Fruit fly (Drosophila melanogaster) whole organism, prepupa: ENCODE results near the gene CHES-1-like.

Source experiments
- Blimp-1 ChIP-seq: fragments of 200-800 bp; sonication (Bioruptor generic); optimal IDR thresholded peaks from 3 replicates; lab custom pipeline; 2017; ENCODE audit warnings: missing biosample characterization, missing genetic modification characterization, mild to moderate bottlenecking, moderate library complexity, missing genetic modification reagents
- CG10631 ChIP-seq: fragments of 200-800 bp; sonication (Bioruptor generic); optimal IDR thresholded peaks from 2 replicates; lab custom pipeline; 2016; ENCODE audit warnings: missing biosample characterization, missing genetic modification characterization
- CG10669 ChIP-seq: fragments of 200-800 bp; sonication (Bioruptor generic); optimal IDR thresholded peaks from 3 replicates; lab custom pipeline; 2018; ENCODE audit warnings: missing biosample characterization, mild to moderate bottlenecking, missing genetic modification characterization, moderate library complexity
- CG11294 ChIP-seq: fragments of 200-800 bp; sonication (Bioruptor generic); IDR thresholded peaks from 2 replicates; pipeline ENCODE4 v1.3.6; 2022; ENCODE audit warnings: missing biosample characterization, missing genetic modification characterization
- CG11762 ChIP-seq: fragments of 200-800 bp; sonication (Bioruptor generic); optimal IDR thresholded peaks from 3 replicates; lab custom pipeline; 2016; ENCODE audit warnings: missing biosample characterization, missing genetic modification characterization; ENCODE audit not compliant: insufficient read depth
- CG11902 ChIP-seq: fragments of 200-800 bp; sonication (Bioruptor generic); optimal IDR thresholded peaks from 3 replicates; lab custom pipeline; 2016; ENCODE audit warnings: missing biosample characterization, missing genetic modification characterization
- CG15336 ChIP-seq: fragments of 200-800 bp; sonication (Bioruptor generic); IDR thresholded peaks from 2 replicates; pipeline ENCODE4 v1.3.6; 2022; ENCODE audit warnings: missing biosample characterization, missing genetic modification characterization
- CG3032 ChIP-seq: fragments of 200-800 bp; optimal IDR thresholded peaks from 2 replicates; lab custom pipeline; 2019; ENCODE audit warnings: missing biosample characterization, mild to moderate bottlenecking, missing genetic modification characterization, moderate library complexity
- CG31627 ChIP-seq: fragments of 200-800 bp; sonication (Bioruptor generic); optimal IDR thresholded peaks from 3 replicates; lab custom pipeline; 2016; ENCODE audit warnings: missing biosample characterization, missing genetic modification characterization
- CG32006 ChIP-seq: fragments of 200-800 bp; sonication (Bioruptor generic); optimal IDR thresholded peaks from 3 replicates; lab custom pipeline; 2017; ENCODE audit warnings: missing biosample characterization, mild to moderate bottlenecking, missing genetic modification characterization
- CG3919 ChIP-seq: fragments of 200-800 bp; sonication (Bioruptor generic); optimal IDR thresholded peaks from 3 replicates; lab custom pipeline; 2016; ENCODE audit warnings: missing biosample characterization, missing genetic modification characterization
- CG6276 ChIP-seq: fragments of 200-800 bp; sonication (Bioruptor generic); optimal IDR thresholded peaks from 2 replicates; lab custom pipeline; 2017; ENCODE audit warnings: missing biosample characterization, mild to moderate bottlenecking, missing genetic modification characterization
- CG6808 ChIP-seq: fragments of 200-800 bp; sonication (Bioruptor generic); optimal IDR thresholded peaks from 3 replicates; lab custom pipeline; 2017; ENCODE audit warnings: missing biosample characterization, missing genetic modification characterization, mild to moderate bottlenecking, moderate library complexity, missing genetic modification reagents
- CG8119 ChIP-seq: fragments of 200-800 bp; sonication (Bioruptor generic); IDR thresholded peaks from 3 replicates; pipeline ENCODE4 v1.3.6; 2022; ENCODE audit warnings: missing biosample characterization, missing genetic modification characterization
- CG8632 ChIP-seq: fragments of 200-800 bp; sonication (Bioruptor generic); optimal IDR thresholded peaks from 3 replicates; lab custom pipeline; 2016; ENCODE audit warnings: missing biosample characterization, missing genetic modification characterization
- CG9139 ChIP-seq: fragments of 200-800 bp; sonication (Bioruptor generic); optimal IDR thresholded peaks from 3 replicates; lab custom pipeline; 2017; ENCODE audit warnings: missing biosample characterization, mild to moderate bottlenecking, missing genetic modification characterization
- Eip75B ChIP-seq: fragments of 200-800 bp; sonication (Bioruptor generic); optimal IDR thresholded peaks from 3 replicates; lab custom pipeline; 2016; ENCODE audit warnings: missing biosample characterization, missing genetic modification characterization
- Eip78C ChIP-seq: fragments of 200-800 bp; sonication (Bioruptor generic); peaks from one replicate; lab custom pipeline; 2016; ENCODE audit warnings: missing biosample characterization, missing genetic modification characterization
- Eip93F ChIP-seq: fragments of 200-800 bp; sonication (Bioruptor generic); optimal IDR thresholded peaks from 2 replicates; lab custom pipeline; 2016; ENCODE audit warnings: missing biosample characterization, mild to moderate bottlenecking, missing genetic modification characterization
- Ets21C ChIP-seq: fragments of 200-800 bp; sonication (Bioruptor generic); optimal IDR thresholded peaks from 3 replicates; lab custom pipeline; 2016; ENCODE audit warnings: missing biosample characterization, missing genetic modification characterization
- Ets96B ChIP-seq: fragments of 200-800 bp; optimal IDR thresholded peaks from 2 replicates; lab custom pipeline; 2019; ENCODE audit warnings: missing biosample characterization, mild to moderate bottlenecking, missing genetic modification characterization, moderate library complexity
- Gug ChIP-seq: fragments of 200-800 bp; sonication (Bioruptor generic); IDR thresholded peaks from 2 replicates; pipeline ENCODE4 v1.3.6; 2022; ENCODE audit warnings: missing biosample characterization, missing genetic modification characterization
- Hr39 ChIP-seq: fragments of 200-800 bp; sonication (Bioruptor generic); optimal IDR thresholded peaks from 2 replicates; lab custom pipeline; 2016; ENCODE audit warnings: missing biosample characterization, missing genetic modification characterization
- Hr4 ChIP-seq: fragments of 200-800 bp; sonication (Bioruptor generic); optimal IDR thresholded peaks from 3 replicates; lab custom pipeline; 2016; ENCODE audit warnings: missing biosample characterization, missing genetic modification characterization
- OdsH ChIP-seq: fragments of 200-800 bp; sonication (Bioruptor generic); optimal IDR thresholded peaks from 3 replicates; lab custom pipeline; 2016; ENCODE audit warnings: missing biosample characterization, missing genetic modification characterization
- Smox ChIP-seq: fragments of 200-800 bp; sonication (Bioruptor generic); optimal IDR thresholded peaks from 3 replicates; lab custom pipeline; 2016; ENCODE audit warnings: missing biosample characterization, missing genetic modification characterization
- Sox102F ChIP-seq: fragments of 200-800 bp; sonication (Bioruptor generic); optimal IDR thresholded peaks from 2 replicates; lab custom pipeline; 2016; ENCODE audit warnings: missing biosample characterization, mild to moderate bottlenecking, missing genetic modification characterization
- Sox14 ChIP-seq: fragments of 200-800 bp; sonication (Bioruptor generic); optimal IDR thresholded peaks from 3 replicates; lab custom pipeline; 2016; ENCODE audit warnings: missing biosample characterization, missing genetic modification characterization
- Sox15 ChIP-seq: fragments of 200-800 bp; sonication (Bioruptor generic); optimal IDR thresholded peaks from 3 replicates; lab custom pipeline; 2016; ENCODE audit warnings: missing biosample characterization, missing genetic modification characterization
- achi ChIP-seq: fragments of 200-800 bp; sonication (Bioruptor generic); optimal IDR thresholded peaks from 3 replicates; lab custom pipeline; 2016; ENCODE audit warnings: missing biosample characterization, missing genetic modification characterization
- acj6 ChIP-seq: fragments of 200-800 bp; sonication (Bioruptor generic); optimal IDR thresholded peaks from 3 replicates; lab custom pipeline; 2016; ENCODE audit warnings: missing biosample characterization, missing genetic modification characterization
- cyc ChIP-seq: fragments of 200-800 bp; sonication (Bioruptor generic); optimal IDR thresholded peaks from 3 replicates; lab custom pipeline; 2016; ENCODE audit warnings: missing biosample characterization, missing genetic modification characterization
- dsx ChIP-seq: fragments of 200-800 bp; optimal IDR thresholded peaks from 3 replicates; lab custom pipeline; 2019; ENCODE audit warnings: missing biosample characterization, mild to moderate bottlenecking, missing genetic modification characterization, moderate library complexity; ENCODE audit not compliant: poor library complexity, severe bottlenecking
- eg ChIP-seq: fragments of 200-800 bp; sonication (Bioruptor generic); IDR thresholded peaks from 3 replicates; pipeline ENCODE4 v1.3.6; 2022; ENCODE audit warnings: missing biosample characterization, missing genetic modification characterization
- esn ChIP-seq: fragments of 200-800 bp; sonication (Bioruptor generic); optimal IDR thresholded peaks from 2 replicates; lab custom pipeline; 2016; ENCODE audit warnings: missing biosample characterization, mild to moderate bottlenecking, missing genetic modification characterization, moderate library complexity
- fd59A ChIP-seq: fragments of 200-800 bp; sonication (Bioruptor generic); optimal IDR thresholded peaks from 2 replicates; lab custom pipeline; 2017; ENCODE audit warnings: missing biosample characterization, mild to moderate bottlenecking, missing genetic modification characterization, missing genetic modification reagents
- lz ChIP-seq: fragments of 200-800 bp; sonication (Bioruptor generic); optimal IDR thresholded peaks from 3 replicates; lab custom pipeline; 2016; ENCODE audit warnings: missing biosample characterization, missing genetic modification characterization
- pdm3 ChIP-seq: fragments of 200-800 bp; sonication (Bioruptor generic); optimal IDR thresholded peaks from 3 replicates; lab custom pipeline; 2016; ENCODE audit warnings: missing biosample characterization, missing genetic modification characterization
- salr ChIP-seq, 2 experiments: fragments of 200-800 bp; sonication (Bioruptor generic); optimal IDR thresholded peaks; 3 replicates each; lab custom pipeline; 2016 to 2018; ENCODE audit warnings: missing biosample characterization in 2 of 2, missing genetic modification characterization in 2 of 2, mild to moderate bottlenecking in 1 of 2
- ss ChIP-seq, 2 experiments: fragments of 200-800 bp; sonication (Bioruptor generic); optimal IDR thresholded peaks; 2 replicates in 1 of 2; 3 replicates in 1 of 2; lab custom pipeline; 2017 to 2018; ENCODE audit warnings: mild to moderate bottlenecking in 2 of 2, missing biosample characterization in 2 of 2, missing genetic modification characterization in 2 of 2, moderate library complexity in 1 of 2
- svp ChIP-seq: fragments of 200-800 bp; sonication (Bioruptor generic); peaks from one replicate; lab custom pipeline; 2016; ENCODE audit warnings: missing biosample characterization, missing genetic modification characterization

CHES-1-like gene

dm6 chrX:7704262-7705174, 4.7 kb downstream of the CHES-1-like start (continued):
- TF ChIP-seq Hr39 (GFP tag; lab: Kevin White, UChicago) (peak; percentile 25), CG8119 (GFP tag; lab: Robert Waterston, UW) (no peak), lz (peak; percentile 6), CG32006 (no peak), CG11902 (GFP tag; lab: Kevin White, UChicago) (no peak), acj6 (GFP tag; lab: Kevin White, UChicago) (no peak), achi (GFP tag; lab: Kevin White, UChicago) (no peak), CG6808 (GFP tag; lab: Kevin White, UChicago) (no peak), Sox15 (GFP tag; lab: Kevin White, UChicago) (no peak), CG15336 (GFP tag; lab: Robert Waterston, UW) (no peak), ss (GFP tag; optimal IDR thresholded peaks at IDR 0.05; lab: Kevin White, UChicago) (no peak)

dm6 chrX:7703865-7704221, 5.3 kb downstream of the CHES-1-like start:
- TF ChIP-seq CG3919 (no peak), CG10631 (GFP tag; lab: Kevin White, UChicago) (no peak), CG8119 (GFP tag; lab: Robert Waterston, UW) (no peak), lz (no peak), CG9139 (GFP tag; lab: Kevin White, UChicago) (no peak), CG31627 (GFP tag; lab: Kevin White, UChicago) (no peak), Smox (GFP tag; lab: Kevin White, UChicago) (no peak)

dm6 chrX:7703001-7703864, 6.0 kb downstream of the CHES-1-like start:
- TF ChIP-seq Eip93F (GFP tag; lab: Kevin White, UChicago) (peak; percentile 97), Gug (peak; percentile 75), esn (GFP tag; lab: Kevin White, UChicago) (peak; percentile 45), OdsH (GFP tag; lab: Kevin White, UChicago) (peak; percentile 24), CG10631 (GFP tag; lab: Kevin White, UChicago) (peak; percentile 39), pdm3 (GFP tag; lab: Kevin White, UChicago) (peak; percentile 52), eg (GFP tag; lab: Robert Waterston, UW) (peak; percentile 88), Ets21C (GFP tag; lab: Kevin White, UChicago) (peak; percentile 17), achi (GFP tag; lab: Kevin White, UChicago) (peak; percentile 30), CG3032 (tag; lab: Kevin White, UChicago) (peak; percentile 63), ss (GFP tag; optimal IDR thresholded peaks at IDR 0.05; lab: Kevin White, UChicago) (peak; percentile 75 to 88), fd59A (GFP tag; lab: Kevin White, UChicago) (peak; percentile 27), CG6276 (peak; percentile 64), CG31627 (GFP tag; lab: Kevin White, UChicago) (peak; percentile 14), salr (GFP tag; optimal IDR thresholded peaks at IDR 0.05; lab: Kevin White, UChicago) (peak in 1 of 2 experiments; percentile 28), Eip75B (GFP tag; lab: Kevin White, UChicago) (peak; percentile 96), CG8119 (GFP tag; lab: Robert Waterston, UW) (peak; percentile 75), CG10669 (peak; percentile 10), cyc (GFP tag; lab: Kevin White, UChicago) (peak; percentile 38), lz (peak; percentile 24), Hr4 (GFP tag; lab: Kevin White, UChicago) (peak; percentile 94), Hr39 (GFP tag; lab: Kevin White, UChicago) (peak; percentile 48), CG11294 (GFP tag; lab: Robert Waterston, UW) (peak; percentile 63), svp (GFP tag; lab: Kevin White, UChicago) (peak; percentile 98), CG8632 (GFP tag; lab: Kevin White, UChicago) (peak; percentile 6), Eip78C (peak; percentile 98), dsx (GFP tag; lab: Kevin White, UChicago) (peak; percentile 85), Sox14 (peak; percentile 67), CG15336 (GFP tag; lab: Robert Waterston, UW) (peak; percentile 86), Sox102F (GFP tag; lab: Kevin White, UChicago) (peak; percentile 58), Ets96B (tag; lab: Kevin White, UChicago) (peak; percentile 24), CG6808 (GFP tag; lab: Kevin White, UChicago) (peak; percentile 26), Blimp-1 (GFP tag; lab: Kevin White, UChicago) (peak; percentile 38), acj6 (GFP tag; lab: Kevin White, UChicago) (peak; percentile 23), CG11762 (GFP tag; lab: Kevin White, UChicago) (peak; percentile 15), Smox (GFP tag; lab: Kevin White, UChicago) (peak; percentile 20)
